Worm (Caenorhabditis elegans) whole organism, L4/young adult: ENCODE results near the gene Y57A10C.9.

ENCODE experiments used
- dao-5 ChIP-seq: sonication (generic microtip); optimal IDR thresholded peaks from 2 replicates; lab custom pipeline; 2016; ENCODE audit warnings: missing genotype, missing genetic modification characterization, moderate library complexity, missing compliant biosample characterization
- him-1 ChIP-seq: sonication (generic microtip); optimal IDR thresholded peaks from 2 replicates; lab custom pipeline; 2016; ENCODE audit warnings: missing genotype, missing genetic modification reagents, missing genetic modification characterization, missing compliant biosample characterization

DNA sequence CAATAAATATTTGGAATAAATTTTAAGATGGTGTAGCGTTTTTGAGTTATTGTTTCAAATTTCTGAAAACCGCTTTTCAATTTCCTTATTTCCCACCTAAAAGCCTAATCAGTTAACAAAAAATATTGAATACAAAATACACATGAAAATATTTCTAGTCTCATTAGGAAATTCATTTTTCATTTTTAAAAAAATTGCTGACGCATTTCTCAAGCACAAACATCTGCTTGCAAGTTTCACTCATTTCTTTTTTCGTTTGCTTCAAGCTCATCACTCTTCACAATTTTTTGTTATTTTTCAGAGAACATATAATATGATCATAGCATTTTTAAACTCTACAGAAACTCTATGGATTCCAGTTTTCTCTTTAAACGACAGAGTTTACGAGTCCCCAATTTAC, 50.4 kb downstream of the Y57A10C.9 start, which contains the start of gene sre-41:
- TF ChIP-seq him-1: no peak
- no peak for TF ChIP-seq dao-5
